Fruit fly (Drosophila melanogaster) whole organism, wandering third instar larva: ENCODE measurements around the gene Gba1a.

ENCODE experiments used
- Abd-B ChIP-seq: fragments of >200 bp; optimal IDR thresholded peaks from 2 replicates; lab custom pipeline; 2017; ENCODE audit warnings: missing biosample characterization, missing genetic modification characterization
- CG32264 ChIP-seq: fragments of 200-800 bp; sonication (Bioruptor generic); optimal IDR thresholded peaks from 2 replicates; lab custom pipeline; 2016; ENCODE audit warnings: missing biosample characterization, missing genetic modification characterization
- CG9705 ChIP-seq: fragments of 200-800 bp; sonication (Bioruptor generic); optimal IDR thresholded peaks from 2 replicates; lab custom pipeline; 2018; ENCODE audit warnings: missing biosample characterization, mild to moderate bottlenecking, missing genetic modification characterization
- CrebA ChIP-seq: fragments of 200-800 bp; sonication (Bioruptor generic); optimal IDR thresholded peaks from 2 replicates; lab custom pipeline; 2016; ENCODE audit warnings: missing biosample characterization, mild to moderate bottlenecking, missing genetic modification characterization, borderline replicate concordance
- Dif ChIP-seq: fragments of 200-275, 200-300 bp; sonication (Bioruptor generic); optimal IDR thresholded peaks from 2 replicates; lab custom pipeline; 2018; ENCODE audit warnings: missing biosample characterization, missing genetic modification characterization; ENCODE audit not compliant: partially characterized antibody
- GATAd ChIP-seq: sonication (Bioruptor generic); optimal IDR thresholded peaks from 2 replicates; lab custom pipeline; 2016; ENCODE audit warnings: missing biosample characterization, missing genetic modification characterization
- HLH106 ChIP-seq: fragments of 200-800 bp; optimal IDR thresholded peaks from 3 replicates; lab custom pipeline; 2019; ENCODE audit warnings: missing biosample characterization, mild to moderate bottlenecking, missing genetic modification characterization, moderate library complexity
- Hnf4 ChIP-seq: fragments of 200-800 bp; sonication (Bioruptor generic); optimal IDR thresholded peaks from 2 replicates; lab custom pipeline; 2016; ENCODE audit warnings: missing biosample characterization, mild to moderate bottlenecking, missing genetic modification characterization
- Hr78 ChIP-seq: fragments of >200 bp; optimal IDR thresholded peaks from 2 replicates; lab custom pipeline; 2017; ENCODE audit warnings: missing biosample characterization, missing genetic modification characterization
- Hr83 ChIP-seq: fragments of 200-300 bp; sonication (Bioruptor generic); optimal IDR thresholded peaks from 2 replicates; lab custom pipeline; 2016; ENCODE audit warnings: missing biosample characterization, mild to moderate bottlenecking, missing genetic modification characterization, moderate library complexity; ENCODE audit not compliant: poor library complexity, severe bottlenecking
- Jra ChIP-seq: sonication (Bioruptor generic); optimal IDR thresholded peaks from 2 replicates; lab custom pipeline; 2016; ENCODE audit warnings: missing biosample characterization, missing genetic modification characterization
- Mio ChIP-seq: sonication (Bioruptor generic); optimal IDR thresholded peaks from 2 replicates; lab custom pipeline; 2016; ENCODE audit warnings: missing biosample characterization, missing genetic modification characterization
- Myc ChIP-seq: fragments of >200 bp; optimal IDR thresholded peaks from 2 replicates; lab custom pipeline; 2017
- N ChIP-seq: fragments of >200 bp; optimal IDR thresholded peaks from 2 replicates; lab custom pipeline; 2018; ENCODE audit warnings: missing biosample characterization, missing external identifiers, missing genetic modification characterization
- OdsH ChIP-seq: fragments of 200-800 bp; sonication (Bioruptor generic); optimal IDR thresholded peaks from 2 replicates; lab custom pipeline; 2016; ENCODE audit warnings: missing biosample characterization, mild to moderate bottlenecking, missing genetic modification characterization
- Rel ChIP-seq, 2 experiments: fragments of 200-800 bp; sonication (Bioruptor generic) in 1 of 2; optimal IDR thresholded peaks; 2 replicates in 1 of 2; 3 replicates in 1 of 2; lab custom pipeline; 2016 to 2019; ENCODE audit warnings: mild to moderate bottlenecking in 2 of 2, missing biosample characterization in 2 of 2, missing genetic modification characterization in 2 of 2, moderate library complexity in 1 of 2
- Sp1 ChIP-seq: fragments of 200-800 bp; sonication (Bioruptor generic); optimal IDR thresholded peaks from 3 replicates; lab custom pipeline; 2019; ENCODE audit warnings: missing biosample characterization, mild to moderate bottlenecking, missing genetic modification characterization, moderate library complexity
- brk ChIP-seq: fragments of 200-800 bp; sonication (Bioruptor generic); optimal IDR thresholded peaks from 2 replicates; lab custom pipeline; 2016; ENCODE audit warnings: missing biosample characterization, mild to moderate bottlenecking, missing genetic modification characterization
- dl ChIP-seq, 2 experiments: fragments of 175-275, 200-275 bp in 1 of 2; fragments of 200-275 bp in 1 of 2; sonication (Bioruptor generic); optimal IDR thresholded peaks; lab custom pipeline; 2018; ENCODE audit warnings: mild to moderate bottlenecking in 2 of 2, missing biosample characterization in 2 of 2, missing genetic modification characterization in 2 of 2, moderate library complexity in 2 of 2; ENCODE audit not compliant: partially characterized antibody in 2 of 2, insufficient read depth in 1 of 2
- dmrt93B ChIP-seq: fragments of 200-800 bp; sonication (Bioruptor generic); optimal IDR thresholded peaks from 2 replicates; lab custom pipeline; 2018; ENCODE audit warnings: missing biosample characterization, mild to moderate bottlenecking, missing genetic modification characterization
- dsf ChIP-seq: sonication (Bioruptor generic); optimal IDR thresholded peaks from 2 replicates; lab custom pipeline; 2016; ENCODE audit warnings: missing biosample characterization, missing genetic modification characterization, borderline replicate concordance
- foxo ChIP-seq, 2 experiments: fragments of 200-800 bp; sonication (Bioruptor generic); optimal IDR thresholded peaks; 2 replicates in 1 of 2; 3 replicates in 1 of 2; lab custom pipeline; 2016 to 2017; ENCODE audit warnings: missing biosample characterization in 2 of 2, missing genetic modification characterization in 2 of 2
- fru ChIP-seq: fragments of 200-800 bp; sonication (Bioruptor generic); optimal IDR thresholded peaks from 3 replicates; lab custom pipeline; 2016; ENCODE audit warnings: missing biosample characterization, mild to moderate bottlenecking, missing genetic modification characterization
- h ChIP-seq: fragments of 200-800 bp; sonication (Bioruptor generic); optimal IDR thresholded peaks from 3 replicates; lab custom pipeline; 2016; ENCODE audit warnings: missing biosample characterization, mild to moderate bottlenecking, missing genetic modification characterization
- jim ChIP-seq: fragments of 175-275, 200-325 bp; sonication (Bioruptor generic); optimal IDR thresholded peaks from 2 replicates; lab custom pipeline; 2016; ENCODE audit warnings: missing biosample characterization, mild to moderate bottlenecking, missing genetic modification characterization
- lola ChIP-seq: fragments of >200 bp; optimal IDR thresholded peaks from 2 replicates; lab custom pipeline; 2017; ENCODE audit warnings: missing biosample characterization, missing genetic modification characterization
- psq ChIP-seq: fragments of 200-800 bp; sonication (Bioruptor generic); optimal IDR thresholded peaks from 3 replicates; lab custom pipeline; 2017; ENCODE audit warnings: missing biosample characterization, mild to moderate bottlenecking, missing genetic modification characterization, moderate library complexity
- sage ChIP-seq: fragments of 200-800 bp; sonication (Bioruptor generic); optimal IDR thresholded peaks from 2 replicates; lab custom pipeline; 2016; ENCODE audit warnings: missing biosample characterization, mild to moderate bottlenecking, missing genetic modification characterization
- sv ChIP-seq: fragments of 200-800 bp; sonication (Bioruptor generic); optimal IDR thresholded peaks from 3 replicates; lab custom pipeline; 2016; ENCODE audit warnings: missing biosample characterization, missing genetic modification characterization
- tai ChIP-seq: sonication (Bioruptor generic); optimal IDR thresholded peaks from 2 replicates; lab custom pipeline; 2016; ENCODE audit warnings: missing biosample characterization, missing genetic modification characterization
- usp ChIP-seq: fragments of >200 bp; optimal IDR thresholded peaks from 2 replicates; lab custom pipeline; 2017; ENCODE audit warnings: missing biosample characterization, missing genetic modification characterization
- woc ChIP-seq: sonication (Bioruptor generic); optimal IDR thresholded peaks from 2 replicates; lab custom pipeline; 2016; ENCODE audit warnings: missing biosample characterization, mild to moderate bottlenecking, missing genetic modification characterization

Gene Gba1a

dm6 chr3R:23669401-23670216, 30.8 kb upstream of the Gba1a start, which contains the start of gene CG31145 (continued):
- TF ChIP-seq Sp1 (GFP tag; lab: Kevin White, UChicago): peak; percentile 99
- peak; percentile 86 to 92 for TF ChIP-seq dl (GFP tag; optimal IDR thresholded peaks at IDR 0.05; lab: Kevin White, UChicago; ENCODE audit: insufficient read depth in 1 of 2, partially characterized antibody in 2 of 2)
- TF ChIP-seq woc (GFP tag; lab: Kevin White, UChicago): peak; percentile 98
- TF ChIP-seq GATAd (GFP tag; lab: Kevin White, UChicago): peak; percentile 83
- TF ChIP-seq CG9705: peak; percentile 98
- TF ChIP-seq Hr83 (GFP tag; lab: Kevin White, UChicago): peak; percentile 61
- TF ChIP-seq Hnf4 (GFP tag; lab: Kevin White, UChicago): peak; percentile 98
- TF ChIP-seq tai (GFP tag; lab: Kevin White, UChicago): peak; percentile 96
- TF ChIP-seq foxo (GFP tag; optimal IDR thresholded peaks at IDR 0.05; lab: Kevin White, UChicago): peak; percentile 94 to 99
- TF ChIP-seq brk (GFP tag; lab: Kevin White, UChicago): peak; percentile 96

DNA sequence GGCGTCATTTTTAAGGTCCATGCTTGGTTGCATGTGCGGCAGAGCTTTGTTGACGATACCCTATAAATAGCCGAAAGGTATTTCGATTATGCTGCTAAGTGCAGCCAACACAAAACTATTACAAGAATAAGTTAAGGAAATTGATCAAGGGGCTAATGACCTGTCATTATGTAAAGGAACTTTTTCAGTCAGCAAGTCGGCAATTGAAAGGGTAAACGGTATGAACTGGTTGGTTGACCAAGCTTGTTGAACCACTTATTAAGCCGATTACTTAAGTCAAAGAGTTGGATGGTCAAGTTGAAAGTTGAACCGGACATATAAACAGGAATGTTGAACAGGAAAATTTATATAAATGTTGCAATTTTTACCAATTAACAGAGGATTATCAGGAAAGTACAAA, 27.3 kb upstream of the Gba1a start:
- TF ChIP-seq Jra (GFP tag; lab: Kevin White, UChicago) (no peak), Mio (GFP tag; lab: Kevin White, UChicago) (no peak), dmrt93B (no peak), GATAd (GFP tag; lab: Kevin White, UChicago) (no peak), fru (GFP tag; lab: Kevin White, UChicago) (no peak), CG32264 (no peak), Dif (GFP tag; lab: Kevin White, UChicago) (no peak), Hnf4 (GFP tag; lab: Kevin White, UChicago) (no peak), usp (GFP tag; lab: Kevin White, UChicago) (no peak), sage (no peak), foxo (GFP tag; optimal IDR thresholded peaks at IDR 0.05; lab: Kevin White, UChicago) (no peak), jim (no peak), psq (GFP tag; lab: Kevin White, UChicago) (no peak), dsf (GFP tag; lab: Kevin White, UChicago) (no peak), CrebA (GFP tag; lab: Kevin White, UChicago) (no peak), woc (GFP tag; lab: Kevin White, UChicago) (no peak), brk (GFP tag; lab: Kevin White, UChicago) (no peak), OdsH (GFP tag; lab: Kevin White, UChicago) (no peak), Hr78 (GFP tag; lab: Kevin White, UChicago) (no peak)

- TF ChIP-seq sv (GFP tag; lab: Kevin White, UChicago) (no peak), tai (GFP tag; lab: Kevin White, UChicago) (no peak), h (GFP tag; lab: Kevin White, UChicago) (no peak), Hnf4 (GFP tag; lab: Kevin White, UChicago) (no peak), Rel (GFP tag; optimal IDR thresholded peaks at IDR 0.05; lab: Kevin White, UChicago) (no peak), Rel (tag; optimal IDR thresholded peaks at IDR 0.05; lab: Kevin White, UChicago) (no peak), Hr78 (GFP tag; lab: Kevin White, UChicago) (no peak), brk (GFP tag; lab: Kevin White, UChicago) (no peak)
- TF ChIP-seq, all 38 proteins: peak for 0
Measured at dm6 chr3R:23674369-23674768, 26.1 kb upstream of the Gba1a start.

- TF ChIP-seq HLH106 (tag; lab: Kevin White, UChicago) (no peak), Abd-B (no peak), CG9705 (no peak), Myc (lab: Kevin White, UChicago) (no peak), foxo (GFP tag; optimal IDR thresholded peaks at IDR 0.05; lab: Kevin White, UChicago) (no peak), Hnf4 (GFP tag; lab: Kevin White, UChicago) (no peak), h (GFP tag; lab: Kevin White, UChicago) (no peak), brk (GFP tag; lab: Kevin White, UChicago) (no peak), woc (GFP tag; lab: Kevin White, UChicago) (no peak), lola (GFP tag; lab: Kevin White, UChicago) (no peak), CrebA (GFP tag; lab: Kevin White, UChicago) (no peak), Sp1 (GFP tag; lab: Kevin White, UChicago) (no peak), jim (no peak), sage (no peak), tai (GFP tag; lab: Kevin White, UChicago) (no peak), Hr78 (GFP tag; lab: Kevin White, UChicago) (no peak), psq (GFP tag; lab: Kevin White, UChicago) (no peak), N (GFP tag; lab: Kevin White, UChicago) (no peak)
Measured at dm6 chr3R:23675646-23676045, 24.8 kb upstream of the Gba1a start.
